Fruit fly (Drosophila melanogaster): ENCODE data around the gene CG7912.

Gene CG7912

DNA sequence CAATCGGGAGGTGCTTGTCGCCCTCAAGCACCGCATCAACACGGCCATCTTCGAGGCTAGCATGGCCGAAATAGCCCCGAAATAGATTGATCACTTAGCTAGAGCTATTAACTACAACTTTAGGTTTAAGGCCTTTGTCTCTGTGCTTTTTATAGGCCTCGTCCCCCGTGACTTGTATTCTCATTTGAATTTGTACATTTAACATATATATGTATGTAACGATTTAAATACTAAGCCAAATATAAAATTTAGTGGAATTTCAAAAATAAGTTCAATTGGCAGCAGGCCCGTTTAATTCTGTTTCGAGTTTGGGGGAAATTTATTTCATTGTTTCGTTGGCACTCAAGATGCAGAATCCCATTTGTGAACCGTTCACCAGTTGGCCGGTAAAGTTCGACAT, 9.5 kb downstream of the CG7912 start, which contains the start of gene CG34298:
CG34298 (plus strand) TSS at position 301 of the 400 bp plus-strand sequence.
- no peak for TF ChIP-seq CG17801 (GFP tag; optimal IDR thresholded peaks at IDR 0.05; ENCODE audit: partially characterized antibody)

DNA sequence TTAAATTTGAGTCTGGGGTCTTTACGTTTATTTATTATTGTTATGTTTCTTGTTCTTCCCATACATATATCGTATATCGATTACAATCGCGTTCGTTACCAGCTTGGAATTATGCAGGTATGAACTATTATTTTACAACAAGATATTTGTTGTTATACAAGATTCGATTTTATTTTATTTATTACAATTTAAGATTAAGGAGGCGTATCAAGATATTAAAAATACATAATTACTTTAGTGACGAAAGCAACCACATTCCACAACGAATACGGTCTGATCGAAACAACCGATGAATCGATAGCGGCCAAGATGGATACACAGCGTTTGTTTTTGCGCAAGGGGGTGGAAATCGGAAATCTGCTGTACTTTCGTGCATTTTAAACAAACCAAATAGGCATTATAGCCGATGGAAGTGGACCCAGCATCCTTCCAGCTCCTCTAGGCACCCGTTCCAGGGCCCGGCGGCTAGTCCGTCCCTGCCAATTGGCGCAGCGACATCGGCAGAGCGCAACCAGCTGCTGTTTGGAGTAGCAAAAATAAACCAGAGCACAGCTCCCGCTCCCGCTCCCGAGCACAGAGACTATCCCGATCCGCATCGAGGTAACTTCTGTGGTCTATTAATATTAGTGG, 11.3 kb downstream of the CG7912 start, which contains the start of the genes CG15525 and CG11504:
CG15525 (minus strand) TSS at position 70 of the 630 bp plus-strand sequence.
CG11504 (plus strand) TSS at position 294 of the 630 bp plus-strand sequence.
- peak; percentile 36 for TF ChIP-seq CG17801 (GFP tag; optimal IDR thresholded peaks at IDR 0.05; ENCODE audit: partially characterized antibody)

DNA sequence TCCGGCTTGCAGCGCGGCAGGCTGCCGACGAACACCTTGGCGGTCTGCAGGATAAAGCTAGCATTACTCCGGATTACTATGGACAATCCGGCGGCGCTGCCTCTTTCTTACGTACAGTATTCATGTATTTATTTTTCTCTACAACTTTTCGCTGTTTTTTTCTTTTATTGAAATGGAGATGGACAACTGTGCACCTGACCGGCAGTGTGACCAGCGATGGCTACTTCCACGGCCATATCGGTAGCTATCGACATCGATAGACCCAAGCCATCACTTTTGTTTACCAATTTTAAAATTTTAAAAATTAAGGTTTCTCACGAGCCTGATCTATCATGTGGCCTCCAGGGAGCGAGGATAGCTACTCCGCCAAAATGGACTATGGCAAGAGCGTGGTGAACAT, 14.0 kb downstream of the CG7912 start, which contains the start of the genes CG7903 and Sas-6:
CG7903 (minus strand) TSS at position 197 of the 400 bp plus-strand sequence.
Sas-6 (plus strand) TSS at position 323 of the 400 bp plus-strand sequence.
- TF ChIP-seq CG17801 (GFP tag; optimal IDR thresholded peaks at IDR 0.05; ENCODE audit: partially characterized antibody): peak; percentile 1

DNA sequence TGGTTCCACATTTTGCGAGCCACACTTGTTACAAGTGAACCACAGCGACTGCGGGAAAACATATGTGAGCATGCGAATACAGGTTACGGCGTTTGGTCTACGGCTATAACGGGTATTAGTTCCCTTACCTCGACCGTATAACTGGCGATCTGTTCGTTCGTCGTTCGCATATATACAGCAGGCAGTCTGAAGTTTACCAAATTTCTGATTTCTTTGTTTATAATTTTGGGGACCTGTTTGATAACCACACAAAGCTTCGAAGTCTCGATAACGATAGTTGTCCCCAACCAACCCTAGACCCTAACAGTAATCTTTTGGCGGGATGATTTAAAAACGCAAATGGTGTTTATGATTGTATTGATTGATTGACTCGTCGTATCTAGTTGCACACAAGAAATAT, 15.9 kb downstream of the CG7912 start, which contains the start of gene Acph-1:
Acph-1 (minus strand) TSS at position 278 of the 400 bp plus-strand sequence.
- no peak for TF ChIP-seq CG17801 (GFP tag; optimal IDR thresholded peaks at IDR 0.05; ENCODE audit: partially characterized antibody)

DNA sequence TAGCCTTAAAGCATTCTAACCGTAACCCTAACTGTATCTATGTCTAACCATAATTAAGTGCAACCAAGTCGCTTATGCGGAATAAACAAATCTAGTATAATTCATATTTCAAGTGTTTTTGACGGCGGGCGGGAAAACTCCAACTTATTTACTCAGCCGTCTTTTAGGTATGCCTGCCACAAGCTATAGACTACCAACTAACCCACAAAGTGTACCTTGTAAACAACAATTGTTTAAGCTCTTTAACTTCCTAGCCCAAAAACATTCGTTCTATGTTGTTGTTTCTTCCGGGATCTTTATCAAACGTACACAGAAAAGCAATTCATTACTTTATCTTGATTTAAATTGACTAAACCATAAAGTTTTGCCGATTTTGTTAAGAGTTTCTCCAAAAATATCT, 18.3 kb downstream of the CG7912 start:
- TF ChIP-seq CG17801 (GFP tag; optimal IDR thresholded peaks at IDR 0.05; ENCODE audit: partially characterized antibody): no peak

DNA sequence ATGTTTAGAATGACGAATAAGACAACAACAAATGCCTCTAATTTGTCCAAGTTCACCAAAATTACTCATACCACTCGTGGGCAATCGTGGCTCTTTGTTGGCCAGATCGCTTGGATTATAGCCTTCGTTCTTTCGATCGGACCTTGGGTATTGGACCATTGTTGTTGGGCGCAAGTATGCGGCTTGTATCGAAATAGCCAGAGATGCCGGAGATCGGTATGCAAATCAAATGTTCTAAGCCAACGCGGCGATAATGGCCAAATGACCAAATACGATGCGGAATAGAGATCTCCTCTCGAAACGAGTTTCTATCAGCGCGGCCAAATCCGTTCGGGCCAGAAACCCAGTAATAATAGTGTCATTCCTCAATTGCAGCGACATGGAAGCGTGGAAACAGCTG, 23.8 kb downstream of the CG7912 start:
- TF ChIP-seq CG17801 (GFP tag; optimal IDR thresholded peaks at IDR 0.05; ENCODE audit: partially characterized antibody): no peak

DNA sequence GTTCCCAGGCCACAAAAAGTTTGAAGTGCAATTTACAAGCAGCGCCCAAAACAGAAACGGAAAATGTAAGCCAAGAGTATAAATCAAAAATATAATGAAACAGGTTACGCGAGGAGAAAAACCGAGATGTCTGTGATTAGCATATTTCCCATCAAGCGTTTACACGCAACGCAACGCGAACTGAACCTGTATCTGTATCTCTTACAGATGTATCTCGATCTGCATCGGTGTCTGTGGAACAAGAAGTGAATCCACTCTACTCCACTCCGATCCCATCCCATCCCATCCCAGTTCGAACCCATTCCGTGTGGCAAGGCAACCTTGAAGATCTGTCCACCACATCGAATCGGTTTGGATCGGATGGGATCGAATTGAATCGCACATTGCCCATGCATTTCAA, 25.1 kb downstream of the CG7912 start:
- TF ChIP-seq CG17801 (GFP tag; optimal IDR thresholded peaks at IDR 0.05; ENCODE audit: partially characterized antibody): no peak

DNA sequence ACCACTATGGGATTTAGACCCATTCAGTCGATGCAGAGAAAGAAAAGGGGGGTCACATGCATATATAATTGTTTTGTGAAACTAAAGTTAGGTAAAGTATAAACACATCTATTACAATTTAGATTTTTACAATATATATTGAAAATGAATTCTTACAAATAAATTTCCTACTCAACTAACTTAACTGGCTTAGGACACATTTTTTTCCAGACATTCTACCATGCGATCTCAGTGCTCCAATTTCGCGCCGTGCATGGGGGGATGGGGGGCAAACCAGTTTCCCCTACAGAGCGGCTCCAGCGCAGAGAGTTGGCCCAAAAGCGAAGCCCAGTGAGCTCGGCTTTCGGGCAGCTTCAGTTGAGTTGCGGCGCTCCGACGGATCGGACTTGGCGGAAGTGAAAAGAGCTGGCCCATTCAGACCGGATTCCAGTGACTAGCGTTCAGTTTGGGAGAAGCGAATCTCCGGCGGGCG, 25.9 kb downstream of the CG7912 start, which contains the start of gene CG7896:
CG7896 (plus strand) TSS at position 354 of the 472 bp plus-strand sequence.
- TF ChIP-seq CG17801 (GFP tag; optimal IDR thresholded peaks at IDR 0.05; ENCODE audit: partially characterized antibody): no peak

DNA sequence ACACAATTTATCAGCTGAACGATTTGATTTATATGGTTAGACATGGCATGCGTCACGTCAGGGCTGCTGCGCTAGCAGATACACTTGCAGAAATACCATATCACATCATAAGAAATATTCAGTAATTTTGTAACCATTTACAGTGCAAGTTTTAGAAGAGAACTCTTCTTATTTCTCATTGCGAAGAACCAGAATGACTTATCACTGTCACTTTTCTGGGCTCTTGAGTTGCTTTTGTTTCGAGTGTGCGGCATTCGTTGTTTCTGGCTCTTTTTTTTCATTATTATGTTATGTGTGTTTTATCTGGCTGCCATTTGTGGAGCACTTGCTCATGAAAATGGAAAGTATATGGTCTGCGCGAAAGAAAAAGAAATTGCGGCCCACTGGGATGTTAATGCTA, 27.0 kb downstream of the CG7912 start:
- no peak for TF ChIP-seq CG17801 (GFP tag; optimal IDR thresholded peaks at IDR 0.05; ENCODE audit: partially characterized antibody)

DNA sequence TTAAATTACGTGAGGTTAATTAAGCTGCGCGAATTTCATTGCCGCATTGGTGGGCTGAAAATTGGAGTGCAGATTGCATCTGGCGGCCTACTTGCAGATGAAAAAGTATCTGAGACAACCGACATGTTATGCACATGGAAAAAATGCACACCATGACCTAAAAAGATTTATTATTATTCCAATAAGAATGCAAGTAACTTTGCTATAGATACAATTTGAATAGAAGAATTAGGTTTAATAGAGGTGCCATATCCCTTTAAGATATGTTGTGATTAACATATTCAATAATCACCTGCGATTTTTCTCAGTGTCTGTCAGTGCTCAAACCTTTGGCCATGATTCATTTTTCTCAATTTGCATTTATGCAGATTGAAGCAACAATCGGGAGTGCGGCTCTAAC, 27.5 kb downstream of the CG7912 start:
- TF ChIP-seq CG17801 (GFP tag; optimal IDR thresholded peaks at IDR 0.05; ENCODE audit: partially characterized antibody): no peak

DNA sequence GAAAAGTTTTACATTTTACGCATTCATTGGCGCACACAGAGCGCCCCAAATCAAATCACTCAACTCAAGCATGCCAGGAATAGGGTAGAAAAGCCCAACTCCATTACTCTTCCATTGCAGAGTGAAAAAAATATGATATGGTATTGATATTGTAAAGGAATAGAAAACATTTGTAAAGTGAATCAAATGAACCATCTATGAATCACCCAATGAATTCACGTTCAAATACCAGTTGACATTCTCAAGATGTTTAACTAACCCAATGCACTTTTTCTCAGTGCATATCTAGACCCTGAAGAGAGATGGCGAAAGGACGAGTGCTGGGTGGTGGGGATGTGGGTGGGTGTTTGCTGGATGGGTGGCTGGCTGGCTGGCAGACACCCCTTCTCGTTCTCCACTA, 30.4 kb downstream of the CG7912 start:
- TF ChIP-seq CG17801 (GFP tag; optimal IDR thresholded peaks at IDR 0.05; ENCODE audit: partially characterized antibody): no peak

DNA sequence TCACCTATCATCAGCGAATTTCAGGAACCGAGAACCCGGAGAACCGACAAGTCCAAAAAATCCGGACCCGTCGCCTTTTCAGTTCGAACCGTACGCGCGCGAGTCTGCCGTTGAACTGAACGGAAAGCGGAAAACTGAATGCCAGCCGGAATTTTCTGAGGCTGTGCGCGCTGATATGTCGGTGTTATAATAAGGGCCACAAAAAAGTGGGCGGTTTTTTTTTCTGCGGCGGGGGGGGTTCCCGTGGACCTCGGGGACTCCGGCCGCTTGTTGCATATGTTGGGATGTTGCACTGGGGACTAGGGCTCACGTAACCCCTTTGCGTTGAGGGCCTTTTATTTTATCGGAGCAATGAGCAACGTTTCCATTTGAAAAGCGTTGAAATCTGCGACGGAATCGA, 39.6 kb downstream of the CG7912 start, which contains the start of gene TkR99D:
TkR99D (minus strand) TSS at position 101 of the 400 bp plus-strand sequence.
- TF ChIP-seq CG17801 (GFP tag; optimal IDR thresholded peaks at IDR 0.05; ENCODE audit: partially characterized antibody): no peak

DNA sequence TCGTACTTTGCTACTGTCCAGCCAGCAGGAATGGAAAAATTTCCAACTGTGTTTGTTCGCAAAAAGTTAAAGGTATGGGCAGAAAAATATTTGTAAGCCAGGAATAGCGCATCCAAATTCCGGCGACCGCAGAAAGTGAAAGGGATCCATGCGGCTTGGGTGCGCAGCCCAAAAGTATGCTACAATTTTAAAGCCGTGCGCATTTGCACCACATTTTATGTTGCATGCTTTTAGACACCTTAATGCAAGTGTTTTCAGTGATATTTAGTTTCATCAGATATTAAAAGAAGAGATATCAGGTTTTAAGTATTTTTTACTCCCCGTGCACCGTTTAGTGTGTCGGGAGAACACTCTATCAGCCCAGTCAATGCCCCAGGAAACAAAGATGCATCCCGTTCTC, 45.9 kb downstream of the CG7912 start:
- no peak for TF ChIP-seq CG17801 (GFP tag; optimal IDR thresholded peaks at IDR 0.05; ENCODE audit: partially characterized antibody)

DNA sequence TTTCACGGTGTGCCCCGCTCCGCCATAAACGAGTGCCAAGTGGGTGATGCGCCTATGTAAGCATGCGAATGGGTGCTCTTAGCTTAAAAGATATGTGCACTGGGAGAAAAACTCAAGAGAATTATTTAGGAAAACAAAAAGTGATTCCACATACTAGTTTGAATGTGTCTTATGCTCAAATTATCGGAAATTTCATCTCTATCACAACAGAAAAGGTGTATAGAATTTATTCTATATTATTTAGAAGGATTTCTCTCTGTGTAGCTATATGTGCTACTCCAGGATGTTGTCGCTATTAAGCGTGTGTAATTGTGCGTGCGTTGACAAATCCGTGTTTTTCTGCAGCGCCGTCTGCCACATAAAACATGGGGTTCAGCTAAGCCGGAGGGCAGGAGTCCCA, 49.7 kb downstream of the CG7912 start:
- no peak for TF ChIP-seq CG17801 (GFP tag; optimal IDR thresholded peaks at IDR 0.05; ENCODE audit: partially characterized antibody)
